Worm (Caenorhabditis elegans): Measurements from ENCODE around the gene twk-39.
"Not testable (repeated sequence)": the region's sequence is repeated elsewhere in the genome, so short reads cannot be mapped to it uniquely, and the experiment has no call there.

DNA sequence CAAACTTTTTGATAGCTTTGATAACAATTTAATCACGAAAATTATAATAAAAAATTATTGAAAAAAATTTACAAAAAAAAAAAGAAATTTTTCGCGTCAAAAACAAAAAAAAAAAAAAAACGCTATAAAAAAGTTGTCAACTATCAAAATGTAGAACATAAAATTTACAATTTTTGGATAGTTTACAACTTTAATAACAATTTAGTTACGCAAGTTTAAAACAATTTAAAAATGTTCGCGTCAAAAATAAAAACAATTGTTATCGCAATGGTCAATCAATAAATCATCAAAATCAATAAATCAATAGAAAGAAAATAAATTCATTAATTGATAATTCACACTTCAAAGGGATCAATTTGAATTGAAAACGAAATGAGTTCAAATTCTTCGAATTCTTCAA is 8.2 kb upstream of the twk-39 start, which contains the start of gene C24H11.1:
- not testable (repeated sequence) for TF ChIP-seq egl-27 (tag; optimal IDR thresholded peaks at IDR 0.05); unc-39 (tag; optimal IDR thresholded peaks at IDR 0.05); nhr-11 (tag; optimal IDR thresholded peaks at IDR 0.05); unc-130 (GFP tag; optimal IDR thresholded peaks at IDR 0.05); saeg-2 (GFP tag; IDR thresholded peaks at IDR 0.05)
